Worm (Caenorhabditis elegans): ENCODE measurements around the gene pigx-1.

DNA sequence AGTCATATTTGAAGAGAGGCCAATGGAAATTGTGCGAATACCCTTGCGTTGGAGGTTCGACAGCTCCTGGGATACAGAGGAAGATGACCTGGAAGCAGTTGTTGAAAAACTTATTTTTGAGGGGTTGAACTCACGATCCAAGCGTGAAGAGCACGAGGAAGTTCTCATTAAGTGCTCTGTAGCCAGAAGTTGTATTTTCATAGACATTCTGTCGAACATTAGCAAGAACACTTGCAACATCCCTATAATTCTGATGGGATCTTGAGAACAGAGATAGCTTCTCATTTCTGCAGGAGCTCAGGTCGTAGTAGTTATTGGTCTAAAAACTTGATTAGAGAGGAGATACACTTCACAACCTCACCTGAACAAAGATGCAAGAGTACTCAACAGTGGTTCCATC is 44.8 kb upstream of the pigx-1 start:
- TF ChIP-seq ces-1 (GFP tag; optimal IDR thresholded peaks at IDR 0.05) (no peak), efl-3 (GFP tag; optimal IDR thresholded peaks at IDR 0.05) (no peak), nhr-76 (tag; optimal IDR thresholded peaks at IDR 0.05) (no peak), aly-2 (tag; optimal IDR thresholded peaks at IDR 0.05) (no peak), ztf-11 (tag; optimal IDR thresholded peaks at IDR 0.05) (no peak), tbx-2 (tag; optimal IDR thresholded peaks at IDR 0.05) (no peak), blmp-1 (tag; optimal IDR thresholded peaks at IDR 0.05) (no peak), dsc-1 (tag; optimal IDR thresholded peaks at IDR 0.05) (no peak)

Measured in whole organism, L1 larva.